Worm (Caenorhabditis elegans) whole organism, young adult: ENCODE results near the gene Y57A10C.9.

Experiments used
- K11D2.4 ChIP-seq: fragments of 200-800 bp; sonication (Bioruptor generic); IDR thresholded peaks from 2 replicates; pipeline ENCODE4 v1.3.6; 2022; ENCODE audit warnings: missing genetic modification reagents, missing genetic modification characterization, missing compliant biosample characterization
- cebp-1 ChIP-seq, 2 experiments: fragments of 200-800 bp in 1 of 2; sonication (Bioruptor generic) in 1 of 2; sonication (generic microtip) in 1 of 2; IDR thresholded peaks in 1 of 2; optimal IDR thresholded peaks in 1 of 2; 2 replicates each; pipeline versions ENCODE4 v1.3.6 to Lab custom; 2017 to 2022; ENCODE audit warnings: missing compliant biosample characterization in 2 of 2, missing genetic modification characterization in 2 of 2, mild to moderate bottlenecking in 1 of 2, missing genetic modification reagents in 1 of 2, moderate library complexity in 1 of 2
- ceh-27 ChIP-seq: fragments of 200-800 bp; sonication (Bioruptor generic); optimal IDR thresholded peaks from 2 replicates; lab custom pipeline; 2018; ENCODE audit warnings: mild to moderate bottlenecking, missing genetic modification characterization, moderate library complexity, missing compliant biosample characterization
- dpff-1 ChIP-seq: sonication (generic microtip); optimal IDR thresholded peaks from 2 replicates; lab custom pipeline; 2017; ENCODE audit warnings: mild to moderate bottlenecking, missing genetic modification characterization, missing compliant biosample characterization

- no peak for TF ChIP-seq cebp-1 (GFP tag; IDR thresholded peaks at IDR 0.05; lab: Robert Waterston, UW)
- TF ChIP-seq cebp-1 (tag; optimal IDR thresholded peaks at IDR 0.05; lab: Kevin White, UChicago): no peak
- TF ChIP-seq dpff-1 (tag; lab: Kevin White, UChicago): no peak
- no peak for TF ChIP-seq ceh-27 (GFP tag; lab: Kevin White, UChicago)
- TF ChIP-seq K11D2.4 (GFP tag; lab: Robert Waterston, UW): no peak
Measured at ce11 chrII:12425644-12426222, 12.6 kb downstream of the Y57A10C.9 start, which contains the start of gene daf-22.
